Worm (Caenorhabditis elegans) whole organism, L1 larva: ENCODE data around the gene F23H11.5.
A peak's percentile ranks its signal among the peaks of the same experiment; 100 is the strongest.

Source experiments
- C34B4.2 ChIP-seq: sonication (generic microtip); optimal IDR thresholded peaks from 2 replicates; lab custom pipeline; 2017; ENCODE audit warnings: mild to moderate bottlenecking, missing genetic modification characterization, missing compliant biosample characterization
- F16B12.6 ChIP-seq: fragments of 150-350 bp; optimal IDR thresholded peaks from 2 replicates; lab custom pipeline; 2014; ENCODE audit warnings: missing biosample characterization, missing genetic modification characterization
- blmp-1 ChIP-seq: fragments of 150-350 bp; optimal IDR thresholded peaks from 2 replicates; lab custom pipeline; 2014; ENCODE audit warnings: missing biosample characterization, missing genetic modification characterization
- ceh-88 ChIP-seq: fragments of 200-800 bp; sonication (Bioruptor generic); IDR thresholded peaks from 2 replicates; pipeline ENCODE4 v1.3.6; 2022; ENCODE audit warnings: missing genetic modification characterization, missing compliant biosample characterization
- ceh-90 ChIP-seq: sonication (generic microtip); optimal IDR thresholded peaks from 2 replicates; lab custom pipeline; 2016; ENCODE audit warnings: missing genetic modification characterization, missing compliant biosample characterization
- ces-1 ChIP-seq: fragments of 150-350 bp; optimal IDR thresholded peaks from 2 replicates; lab custom pipeline; 2014; ENCODE audit warnings: missing biosample characterization, missing genetic modification reagents, missing genetic modification characterization
- dpl-1 ChIP-seq, 3 experiments: fragments of 150-350 bp in 2 of 3; sonication (generic microtip) in 1 of 3; optimal IDR thresholded peaks; 2 replicates each; lab custom pipeline; 2014 to 2017; ENCODE audit warnings: missing biosample characterization in 3 of 3, missing genetic modification characterization in 3 of 3, missing genetic modification reagents in 3 of 3
- dsc-1 ChIP-seq: sonication (generic microtip); optimal IDR thresholded peaks from 2 replicates; lab custom pipeline; 2016; ENCODE audit warnings: mild to moderate bottlenecking, missing genetic modification characterization, missing compliant biosample characterization
- elt-2 ChIP-seq: sonication (generic microtip); optimal IDR thresholded peaks from 2 replicates; lab custom pipeline; 2016; ENCODE audit warnings: missing genetic modification characterization, mild to moderate bottlenecking, inconsistent platforms, missing compliant biosample characterization, missing genetic modification reagents
- elt-3 ChIP-seq, 6 experiments: fragments of 150-350 bp in 1 of 6; sonication (generic microtip); optimal IDR thresholded peaks; 2 replicates each; lab custom pipeline; 2017 to 2018; ENCODE audit warnings: missing biosample characterization in 6 of 6, missing genetic modification characterization in 6 of 6, inconsistent platforms in 1 of 6
- fkh-4 ChIP-seq: sonication (generic microtip); optimal IDR thresholded peaks from 2 replicates; lab custom pipeline; 2016; ENCODE audit warnings: missing compliant biosample characterization, missing genetic modification characterization, borderline replicate concordance
- hlh-17 ChIP-seq: fragments of 200-800 bp; sonication (Bioruptor generic); optimal IDR thresholded peaks from 2 replicates; lab custom pipeline; 2018; ENCODE audit warnings: missing genetic modification characterization, mild to moderate bottlenecking, missing compliant biosample characterization, moderate library complexity, borderline replicate concordance
- hlh-4 ChIP-seq: sonication (generic microtip); optimal IDR thresholded peaks from 2 replicates; lab custom pipeline; 2016; ENCODE audit warnings: mild to moderate bottlenecking, missing genetic modification characterization, missing compliant biosample characterization
- irx-1 ChIP-seq: sonication (generic microtip); optimal IDR thresholded peaks from 2 replicates; lab custom pipeline; 2016; ENCODE audit warnings: missing genetic modification characterization, missing compliant biosample characterization
- isw-1 ChIP-seq: fragments of 200-800 bp; sonication (Bioruptor generic); IDR thresholded peaks from 2 replicates; pipeline ENCODE4 v1.3.6; 2022; ENCODE audit warnings: missing genetic modification characterization, missing compliant biosample characterization
- jun-1 ChIP-seq: fragments of 150-350 bp; optimal IDR thresholded peaks from 2 replicates; lab custom pipeline; 2014; ENCODE audit warnings: missing biosample characterization, missing genetic modification reagents, missing genetic modification characterization
- lin-13 ChIP-seq: fragments of 150-350 bp; optimal IDR thresholded peaks from 2 replicates; lab custom pipeline; 2014; ENCODE audit warnings: missing biosample characterization, missing genetic modification reagents, missing genetic modification characterization
- lin-35 ChIP-seq, 2 experiments: fragments of 150-350 bp; optimal IDR thresholded peaks; 2 replicates each; lab custom pipeline; 2014; ENCODE audit warnings: missing biosample characterization in 2 of 2, missing genetic modification characterization in 2 of 2, missing genetic modification reagents in 2 of 2
- lin-39 ChIP-seq: fragments of 150-350 bp; optimal IDR thresholded peaks from 2 replicates; lab custom pipeline; 2014; ENCODE audit warnings: missing biosample characterization, missing genetic modification reagents, missing genetic modification characterization
- lir-3 ChIP-seq: sonication (generic microtip); optimal IDR thresholded peaks from 2 replicates; lab custom pipeline; 2016; ENCODE audit warnings: mild to moderate bottlenecking, missing genetic modification characterization, moderate library complexity, missing compliant biosample characterization; ENCODE audit not compliant: poor library complexity
- mab-9 ChIP-seq: fragments of 200-800 bp; sonication (Bioruptor generic); IDR thresholded peaks from 2 replicates; pipeline ENCODE4 v1.3.6; 2022; ENCODE audit warnings: missing genetic modification reagents, missing genetic modification characterization, missing compliant biosample characterization
- mef-2 ChIP-seq: fragments of 150-350 bp; optimal IDR thresholded peaks from 2 replicates; lab custom pipeline; 2014; ENCODE audit warnings: missing biosample characterization, missing genetic modification characterization
- nhr-11 ChIP-seq: fragments of 150-350 bp; optimal IDR thresholded peaks from 2 replicates; lab custom pipeline; 2014; ENCODE audit warnings: missing biosample characterization, missing genetic modification characterization
- nhr-20 ChIP-seq: sonication (generic microtip); optimal IDR thresholded peaks from 2 replicates; lab custom pipeline; 2016; ENCODE audit warnings: mild to moderate bottlenecking, missing genetic modification characterization, missing compliant biosample characterization
- nhr-237 ChIP-seq: fragments of 150-350 bp; optimal IDR thresholded peaks from 2 replicates; lab custom pipeline; 2014; ENCODE audit warnings: missing biosample characterization, missing genetic modification characterization
- nhr-84 ChIP-seq: sonication (generic microtip); optimal IDR thresholded peaks from 2 replicates; lab custom pipeline; 2017; ENCODE audit warnings: missing biosample characterization, missing genetic modification characterization
- nhr-85 ChIP-seq: sonication (generic microtip); peaks from one replicate; lab custom pipeline; 2016; ENCODE audit warnings: missing genetic modification characterization, inconsistent platforms, missing compliant biosample characterization
- nhr-90 ChIP-seq: sonication (generic microtip); optimal IDR thresholded peaks from 2 replicates; lab custom pipeline; 2016; ENCODE audit warnings: mild to moderate bottlenecking, missing genetic modification characterization, missing compliant biosample characterization; ENCODE audit not compliant: poor library complexity
- pag-3 ChIP-seq: sonication (generic microtip); optimal IDR thresholded peaks from 2 replicates; lab custom pipeline; 2017; ENCODE audit warnings: missing genetic modification characterization, mild to moderate bottlenecking, missing compliant biosample characterization, antibody characterized with exemption, borderline replicate concordance; ENCODE audit not compliant: insufficient read depth
- rnt-1 ChIP-seq: sonication (generic microtip); optimal IDR thresholded peaks from 2 replicates; lab custom pipeline; 2016; ENCODE audit warnings: mild to moderate bottlenecking, missing genetic modification characterization, moderate library complexity, missing compliant biosample characterization
- skn-1 ChIP-seq: fragments of 150-350 bp; optimal IDR thresholded peaks from 2 replicates; lab custom pipeline; 2014; ENCODE audit warnings: missing biosample characterization, missing genetic modification characterization
- sox-4 ChIP-seq: sonication (generic microtip); optimal IDR thresholded peaks from 2 replicates; lab custom pipeline; 2016; ENCODE audit warnings: missing genetic modification characterization, missing compliant biosample characterization
- sptf-1 ChIP-seq: fragments of 150-350 bp; optimal IDR thresholded peaks from 2 replicates; lab custom pipeline; 2014; ENCODE audit warnings: missing biosample characterization, missing genetic modification characterization
- tbx-2 ChIP-seq: sonication (generic microtip); optimal IDR thresholded peaks from 2 replicates; lab custom pipeline; 2016; ENCODE audit warnings: missing genetic modification characterization, missing compliant biosample characterization
- unc-86 ChIP-seq: sonication (generic microtip); optimal IDR thresholded peaks from 2 replicates; lab custom pipeline; 2016; ENCODE audit warnings: missing genetic modification characterization, missing compliant biosample characterization
- vab-15 ChIP-seq: sonication (generic microtip); optimal IDR thresholded peaks from 2 replicates; lab custom pipeline; 2017; ENCODE audit warnings: missing genotype, mild to moderate bottlenecking, missing genetic modification characterization, missing compliant biosample characterization
- xbp-1 ChIP-seq: sonication (generic microtip); optimal IDR thresholded peaks from 2 replicates; lab custom pipeline; 2016; ENCODE audit warnings: missing genetic modification characterization, missing compliant biosample characterization
- zag-1 ChIP-seq: fragments of 150-350 bp; optimal IDR thresholded peaks from 2 replicates; lab custom pipeline; 2014; ENCODE audit warnings: missing biosample characterization, missing genetic modification characterization
- zip-4 ChIP-seq: fragments of 200-800 bp; sonication (Bioruptor generic); optimal IDR thresholded peaks from 2 replicates; lab custom pipeline; 2018; ENCODE audit warnings: mild to moderate bottlenecking, missing genetic modification characterization, moderate library complexity, missing compliant biosample characterization
- ztf-11 ChIP-seq, 2 experiments: sonication (generic microtip); optimal IDR thresholded peaks; 2 replicates each; lab custom pipeline; 2016 to 2017; ENCODE audit warnings: missing genetic modification characterization in 2 of 2, missing biosample characterization in 1 of 2, missing compliant biosample characterization in 1 of 2
- ztf-4 ChIP-seq: fragments of 150-350 bp; optimal IDR thresholded peaks from 2 replicates; lab custom pipeline; 2014; ENCODE audit warnings: missing biosample characterization, missing genetic modification characterization

The F23H11.5 gene

DNA sequence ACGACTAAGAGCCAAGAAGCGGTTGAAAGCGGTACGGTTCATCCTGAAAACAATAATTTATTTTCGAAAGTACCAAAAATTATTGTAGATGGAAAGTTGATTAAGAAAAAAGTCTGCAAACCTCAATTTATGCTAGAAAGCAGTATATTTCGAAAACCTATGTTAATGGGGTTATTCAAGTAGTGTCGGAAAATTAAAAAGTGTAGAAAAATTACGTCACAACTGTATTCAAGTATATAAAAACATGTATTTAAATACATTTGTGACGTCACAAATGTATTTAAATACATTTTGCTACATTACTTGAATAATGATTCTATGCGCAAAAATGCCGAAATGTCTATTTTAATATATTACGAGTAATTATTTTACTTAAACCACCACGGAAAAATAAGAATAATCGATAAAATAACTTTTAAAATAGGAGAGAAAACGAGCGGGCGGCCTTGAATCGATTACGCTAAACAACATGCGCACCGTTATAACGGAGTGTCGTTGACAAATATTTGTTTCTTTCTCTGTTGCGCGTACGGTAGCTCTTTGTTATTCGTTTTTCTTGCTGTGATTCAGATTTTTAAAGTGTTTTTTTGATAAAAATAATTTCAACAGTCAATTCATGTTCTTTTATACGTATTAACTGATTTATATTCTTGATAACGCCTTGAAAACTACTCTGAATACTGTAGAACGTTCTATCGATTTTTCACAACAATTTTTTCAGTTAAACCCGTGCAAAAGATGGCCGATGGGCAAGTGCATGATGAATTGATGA is at the start of gene F23H11.5, which contains the start of gene bra-2 (continued):
- no peak for TF ChIP-seq vab-15 (tag; lab: Kevin White, UChicago)
- TF ChIP-seq nhr-237 (tag; lab: Kevin White, UChicago), result no peak
- TF ChIP-seq blmp-1, result peak; percentile 57
- no peak for TF ChIP-seq unc-86
- peak; percentile 9 for TF ChIP-seq lir-3 (tag; lab: Kevin White, UChicago)
- no peak for TF ChIP-seq ztf-4 (tag; lab: Kevin White, UChicago)
- no peak for TF ChIP-seq nhr-84
- no peak for TF ChIP-seq jun-1 (tag; lab: Kevin White, UChicago)
- TF ChIP-seq dpl-1 (GFP tag; optimal IDR thresholded peaks at IDR 0.05; lab: Kevin White, UChicago), result peak in 2 of 3 experiments; percentile 27 to 43
- TF ChIP-seq pag-3 (tag; lab: Kevin White, UChicago), result no peak
- TF ChIP-seq nhr-20 (tag; lab: Kevin White, UChicago), result peak; percentile 1
- peak; percentile 14 for TF ChIP-seq skn-1 (tag; lab: Kevin White, UChicago)
- peak; percentile 33 to 41 for TF ChIP-seq lin-35 (GFP tag; optimal IDR thresholded peaks at IDR 0.05; lab: Kevin White, UChicago)
- TF ChIP-seq nhr-11 (tag; lab: Kevin White, UChicago), result no peak
- no peak for TF ChIP-seq mab-9 (GFP tag; lab: Robert Waterston, UW)
- TF ChIP-seq isw-1, result no peak
- no peak for TF ChIP-seq zag-1 (tag; lab: Kevin White, UChicago)
- no peak for TF ChIP-seq nhr-85 (tag; lab: Kevin White, UChicago)
- TF ChIP-seq mef-2 (tag; lab: Kevin White, UChicago), result no peak
- TF ChIP-seq irx-1, result no peak
- TF ChIP-seq F16B12.6 (tag; lab: Kevin White, UChicago), result peak; percentile 27
- no peak for TF ChIP-seq ceh-88 (GFP tag; lab: Robert Waterston, UW)
- TF ChIP-seq zip-4 (GFP tag; lab: Kevin White, UChicago), result no peak
- no peak for TF ChIP-seq ces-1 (GFP tag; lab: Kevin White, UChicago)
- TF ChIP-seq, all 84 proteins: peak for 16

- TF ChIP-seq jun-1 (tag; lab: Kevin White, UChicago), result no peak
- no peak for TF ChIP-seq elt-3 (tag; optimal IDR thresholded peaks at IDR 0.05; lab: Kevin White, UChicago)
- no peak for TF ChIP-seq hlh-4 (tag; lab: Kevin White, UChicago)
- TF ChIP-seq elt-2, result peak; percentile 36
- TF ChIP-seq, all 84 proteins: peak for 1
Measured at ce11 chrIII:955981-956380, 45.6 kb upstream of the F23H11.5 start, which contains the start of gene fbxa-54. Gene fbxa-54, plus strand, starts transcription at chrIII:956334.

DNA sequence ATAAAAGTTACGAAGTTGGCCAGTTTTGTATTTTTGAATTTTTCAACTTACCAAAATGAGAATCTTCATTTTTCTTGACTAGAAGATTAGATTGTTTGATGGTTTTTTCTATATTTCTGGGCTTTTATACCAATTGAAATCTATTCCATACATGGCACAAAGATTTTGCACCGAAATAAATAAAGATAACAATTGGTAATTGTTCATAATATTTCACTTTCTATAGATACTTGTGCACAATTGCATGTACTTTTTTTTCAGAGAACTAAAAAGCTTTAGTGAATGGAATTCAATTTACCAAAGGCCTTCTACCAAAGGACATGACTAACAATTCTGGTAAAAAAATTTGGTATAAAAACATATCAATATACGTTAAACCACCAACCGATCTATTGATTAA is 44.2 kb upstream of the F23H11.5 start, which contains the start of the genes T12B5.15 and T12B5.14:
T12B5.15 (minus strand) TSS at position 101 of the 400 bp plus-strand sequence.
T12B5.14 (plus strand) TSS at position 321 of the 400 bp plus-strand sequence.
- no peak for TF ChIP-seq ztf-11 (tag; optimal IDR thresholded peaks at IDR 0.05; lab: Kevin White, UChicago)
- TF ChIP-seq ceh-90 (tag; lab: Kevin White, UChicago), result no peak
- no peak for TF ChIP-seq mef-2 (tag; lab: Kevin White, UChicago)
- no peak for TF ChIP-seq lin-39 (tag; lab: Kevin White, UChicago)
- no peak for TF ChIP-seq irx-1
- no peak for TF ChIP-seq dsc-1 (tag; lab: Kevin White, UChicago)
- TF ChIP-seq xbp-1 (tag; lab: Kevin White, UChicago), result no peak
- TF ChIP-seq nhr-90 (tag; lab: Kevin White, UChicago), result no peak
- no peak for TF ChIP-seq fkh-4
- TF ChIP-seq sptf-1, result no peak
- no peak for TF ChIP-seq hlh-17 (GFP tag; lab: Kevin White, UChicago)
- no peak for TF ChIP-seq tbx-2 (tag; lab: Kevin White, UChicago)
- no peak for TF ChIP-seq lin-13 (GFP tag; lab: Kevin White, UChicago)
- no peak for TF ChIP-seq pag-3 (tag; lab: Kevin White, UChicago)
- no peak for TF ChIP-seq nhr-85 (tag; lab: Kevin White, UChicago)
- no peak for TF ChIP-seq rnt-1 (tag; lab: Kevin White, UChicago)
- TF ChIP-seq ces-1 (GFP tag; lab: Kevin White, UChicago), result no peak
- TF ChIP-seq C34B4.2 (tag; lab: Kevin White, UChicago), result no peak
- TF ChIP-seq sox-4 (tag; lab: Kevin White, UChicago), result no peak
